Worm (Caenorhabditis elegans) whole organism, early embryonic: ENCODE data around the gene C14C10.1.

ENCODE experiments used
- B0310.2 ChIP-seq: sonication (generic microtip); optimal IDR thresholded peaks from 2 replicates; lab custom pipeline; 2016; ENCODE audit warnings: mild to moderate bottlenecking, missing genetic modification characterization, missing compliant biosample characterization
- F13C5.2 ChIP-seq: sonication (generic microtip); optimal IDR thresholded peaks from 2 replicates; lab custom pipeline; 2017; ENCODE audit warnings: mild to moderate bottlenecking, missing genetic modification characterization, inconsistent platforms, missing compliant biosample characterization
- aly-1 ChIP-seq: sonication (generic microtip); optimal IDR thresholded peaks from 2 replicates; lab custom pipeline; 2016; ENCODE audit warnings: missing genetic modification characterization, missing compliant biosample characterization
- ama-1 ChIP-seq: fragments of 150-350 bp; optimal IDR thresholded peaks from 2 replicates; lab custom pipeline; 2014
- ceh-13 ChIP-seq: fragments of 200-800 bp; sonication (Bioruptor generic); optimal IDR thresholded peaks from 2 replicates; lab custom pipeline; 2018; ENCODE audit warnings: mild to moderate bottlenecking, missing genetic modification characterization, missing compliant biosample characterization
- ceh-36 ChIP-seq: sonication (generic microtip); optimal IDR thresholded peaks from 2 replicates; lab custom pipeline; 2016; ENCODE audit warnings: missing genetic modification characterization, inconsistent platforms, missing compliant biosample characterization
- ets-7 ChIP-seq: sonication (generic microtip); optimal IDR thresholded peaks from 2 replicates; lab custom pipeline; 2016; ENCODE audit warnings: missing genotype, missing genetic modification characterization, missing compliant biosample characterization
- flt-1 ChIP-seq: fragments of 200-800 bp; sonication (Bioruptor generic); IDR thresholded peaks from 2 replicates; pipeline ENCODE4 v1.3.6; 2022; ENCODE audit warnings: missing genetic modification characterization, missing compliant biosample characterization
- hnd-1 ChIP-seq: sonication (generic microtip); optimal IDR thresholded peaks from 2 replicates; lab custom pipeline; 2016; ENCODE audit warnings: missing genetic modification characterization, missing compliant biosample characterization
- scrt-1 ChIP-seq: fragments of 200-800 bp; sonication (Bioruptor generic); IDR thresholded peaks from 2 replicates; pipeline ENCODE4 v1.3.6; 2022; ENCODE audit warnings: missing genetic modification characterization, missing compliant biosample characterization
- sea-1 ChIP-seq: fragments of 200-800 bp; sonication (Bioruptor generic); conservative IDR thresholded peaks from 2 replicates; pipeline ENCODE4 v1.3.6; 2022; ENCODE audit warnings: missing genetic modification characterization, missing compliant biosample characterization
- tbx-11 ChIP-seq: fragments of 200-800 bp; sonication (Bioruptor generic); IDR thresholded peaks from 2 replicates; pipeline ENCODE4 v1.3.6; 2022; ENCODE audit warnings: missing genetic modification characterization, missing compliant biosample characterization
- tbx-37 ChIP-seq: fragments of 200-800 bp; sonication (Bioruptor generic); conservative IDR thresholded peaks from 2 replicates; pipeline ENCODE4 v1.3.6; 2022; ENCODE audit warnings: missing genetic modification reagents, missing genetic modification characterization, missing compliant biosample characterization

DNA sequence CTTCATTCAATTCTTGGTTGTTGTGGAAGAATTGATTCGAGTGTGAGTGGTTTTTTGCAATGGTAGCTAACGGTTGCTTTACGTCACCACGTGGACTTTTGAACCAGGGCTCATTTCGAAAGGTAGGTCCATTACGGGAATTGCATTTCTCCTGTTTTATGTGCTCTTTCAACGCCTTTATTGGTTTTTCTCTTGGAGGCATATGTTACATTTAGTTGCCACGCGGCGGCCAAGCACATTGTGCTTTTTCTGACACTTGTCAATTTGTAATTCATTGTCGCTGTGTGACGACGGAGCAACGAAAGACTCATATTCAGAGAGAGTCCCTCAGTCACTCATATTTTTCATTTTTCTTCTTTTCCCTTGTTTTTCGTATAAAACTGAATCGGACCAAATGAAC is 3.4 kb upstream of the C14C10.1 start:
- TF ChIP-seq F13C5.2 (tag; lab: Kevin White, UChicago) (no peak), flt-1 (GFP tag; lab: Robert Waterston, UW) (no peak), hnd-1 (tag; lab: Kevin White, UChicago) (no peak), ets-7 (tag; lab: Kevin White, UChicago) (no peak), ceh-13 (GFP tag; lab: Kevin White, UChicago) (no peak), ama-1 (no peak), scrt-1 (GFP tag; lab: Robert Waterston, UW) (no peak), sea-1 (no peak), ceh-36 (tag; lab: Kevin White, UChicago) (no peak), tbx-11 (GFP tag; lab: Robert Waterston, UW) (no peak), tbx-37 (GFP tag; lab: Robert Waterston, UW) (no peak), aly-1 (tag; lab: Kevin White, UChicago) (no peak), B0310.2 (tag; lab: Kevin White, UChicago) (no peak)
